Fruit fly (Drosophila melanogaster) whole organism, embryonic: ENCODE measurements around the gene CG15927.

Source experiments
- Antp ChIP-seq: fragments of 200-800 bp; sonication (Bioruptor generic); optimal IDR thresholded peaks from 3 replicates; lab custom pipeline; 2016; ENCODE audit warnings: missing biosample characterization, missing genetic modification characterization
- CG12071 ChIP-seq: fragments of 200-800 bp; sonication (Bioruptor generic); optimal IDR thresholded peaks from 3 replicates; lab custom pipeline; 2018; ENCODE audit warnings: missing biosample characterization, mild to moderate bottlenecking, missing genetic modification characterization
- CG1233 ChIP-seq: fragments of 200-800 bp; sonication (Bioruptor generic); optimal IDR thresholded peaks from 4 replicates; lab custom pipeline; 2018; ENCODE audit warnings: missing biosample characterization, mild to moderate bottlenecking, missing genetic modification characterization
- CG12942 ChIP-seq: fragments of 200-800 bp; sonication (Bioruptor generic); optimal IDR thresholded peaks from 3 replicates; lab custom pipeline; 2016; ENCODE audit warnings: missing biosample characterization, missing genetic modification characterization
- CG13287 ChIP-seq: fragments of 200-800 bp; sonication (Bioruptor generic); IDR thresholded peaks from 2 replicates; pipeline ENCODE4 v1.3.6; 2022; ENCODE audit warnings: missing biosample characterization, missing genetic modification characterization; ENCODE audit not compliant: partially characterized antibody
- CG15073 ChIP-seq: fragments of 200-800 bp; sonication (Bioruptor generic); optimal IDR thresholded peaks from 2 replicates; lab custom pipeline; 2016; ENCODE audit warnings: missing biosample characterization, missing genetic modification characterization
- CG1529 ChIP-seq: fragments of 200-800 bp; sonication (Bioruptor generic); optimal IDR thresholded peaks from 3 replicates; lab custom pipeline; 2018; ENCODE audit warnings: missing biosample characterization, missing genetic modification characterization
- CG17612 ChIP-seq: fragments of 200-800 bp; sonication (Bioruptor generic); IDR thresholded peaks from 2 replicates; pipeline ENCODE4 v1.3.6; 2022; ENCODE audit warnings: missing biosample characterization, missing genetic modification characterization
- CG2199 ChIP-seq: fragments of 200-800 bp; sonication (Bioruptor generic); IDR thresholded peaks from 3 replicates; pipeline ENCODE4 v1.3.6; 2022; ENCODE audit warnings: missing biosample characterization, missing genetic modification characterization
- CG30403 ChIP-seq: fragments of 200-800 bp; sonication (Bioruptor generic); optimal IDR thresholded peaks from 3 replicates; lab custom pipeline; 2016; ENCODE audit warnings: missing biosample characterization, missing genetic modification characterization
- CG3847 ChIP-seq: fragments of 200-800 bp; sonication (Bioruptor generic); IDR thresholded peaks from 2 replicates; pipeline ENCODE4 v1.3.6; 2022; ENCODE audit warnings: missing biosample characterization, missing genetic modification characterization
- CG6854 ChIP-seq: fragments of 200-800 bp; sonication (Bioruptor generic); optimal IDR thresholded peaks from 3 replicates; lab custom pipeline; 2017; ENCODE audit warnings: missing biosample characterization, mild to moderate bottlenecking, missing genetic modification characterization
- CG7963 ChIP-seq: fragments of 200-800 bp; sonication (Bioruptor generic); IDR thresholded peaks from 3 replicates; pipeline ENCODE4 v1.3.6; 2022; ENCODE audit warnings: missing biosample characterization, missing genetic modification characterization; ENCODE audit not compliant: partially characterized antibody
- CG8089 ChIP-seq: fragments of 200-800 bp; sonication (Bioruptor generic); optimal IDR thresholded peaks from 3 replicates; lab custom pipeline; 2016; ENCODE audit warnings: missing biosample characterization, missing genetic modification characterization
- CG8290 ChIP-seq, 3 experiments: fragments of 200-800 bp; sonication (Bioruptor generic); optimal IDR thresholded peaks; 2 replicates each; lab custom pipeline; 2016 to 2019; ENCODE audit warnings: missing biosample characterization in 3 of 3, missing genetic modification characterization in 3 of 3, mild to moderate bottlenecking in 2 of 3, moderate library complexity in 1 of 3
- CG8478 ChIP-seq: fragments of >200 bp; optimal IDR thresholded peaks from 2 replicates; lab custom pipeline; 2018
- CG8924 ChIP-seq: fragments of 200-800 bp; optimal IDR thresholded peaks from 3 replicates; lab custom pipeline; 2019; ENCODE audit warnings: missing biosample characterization, mild to moderate bottlenecking, missing genetic modification characterization, moderate library complexity
- D19A ChIP-seq: fragments of 200-800 bp; optimal IDR thresholded peaks from 3 replicates; lab custom pipeline; 2019; ENCODE audit warnings: missing biosample characterization, mild to moderate bottlenecking, missing genetic modification characterization, moderate library complexity
- Drgx ChIP-seq: fragments of 200-800 bp; sonication (Bioruptor generic); IDR thresholded peaks from 2 replicates; pipeline ENCODE4 v1.3.6; 2022; ENCODE audit warnings: missing biosample characterization, missing genetic modification characterization
- Ets65A ChIP-seq: fragments of 200-800 bp; sonication (Bioruptor generic); peaks from one replicate; lab custom pipeline; 2016; ENCODE audit warnings: missing biosample characterization, missing genetic modification characterization
- Lpt ChIP-seq: fragments of >200 bp; optimal IDR thresholded peaks from 2 replicates; lab custom pipeline; 2018; ENCODE audit warnings: missing biosample characterization, missing genetic modification characterization
- MESR4 ChIP-seq: fragments of 200-800 bp; sonication (Bioruptor generic); optimal IDR thresholded peaks from 2 replicates; lab custom pipeline; 2018; ENCODE audit warnings: missing biosample characterization, mild to moderate bottlenecking, missing genetic modification characterization, moderate library complexity
- MTF-1 ChIP-seq: fragments of 200-800 bp; sonication (Bioruptor generic); optimal IDR thresholded peaks from 2 replicates; lab custom pipeline; 2018; ENCODE audit warnings: missing biosample characterization, mild to moderate bottlenecking, missing genetic modification characterization, borderline replicate concordance
- Nf-YB ChIP-seq: fragments of 200-800 bp; sonication (Bioruptor generic); optimal IDR thresholded peaks from 3 replicates; lab custom pipeline; 2019; ENCODE audit warnings: missing biosample characterization, mild to moderate bottlenecking, missing genetic modification characterization, moderate library complexity
- Oli ChIP-seq: fragments of 200-800 bp; sonication (Bioruptor generic); optimal IDR thresholded peaks from 2 replicates; lab custom pipeline; 2018; ENCODE audit warnings: missing biosample characterization, mild to moderate bottlenecking, missing genetic modification characterization, moderate library complexity
- Ptx1 ChIP-seq: fragments of 200-800 bp; sonication (Bioruptor generic); IDR thresholded peaks from 2 replicates; pipeline ENCODE4 v1.3.6; 2022; ENCODE audit warnings: missing biosample characterization, missing genetic modification characterization
- Spps ChIP-seq: fragments of 200-800 bp; sonication (Bioruptor generic); optimal IDR thresholded peaks from 2 replicates; lab custom pipeline; 2018; ENCODE audit warnings: missing biosample characterization, mild to moderate bottlenecking, missing genetic modification characterization
- Ssrp ChIP-seq: fragments of 200-800 bp; sonication (Bioruptor generic); optimal IDR thresholded peaks from 2 replicates; lab custom pipeline; 2018; ENCODE audit warnings: missing biosample characterization, mild to moderate bottlenecking, missing genetic modification characterization, moderate library complexity
- ap ChIP-seq: fragments of 200-800 bp; sonication (Bioruptor generic); IDR thresholded peaks from 2 replicates; pipeline ENCODE4 v1.3.6; 2022; ENCODE audit warnings: missing biosample characterization, missing genetic modification characterization
- bowl ChIP-seq: fragments of 200-800 bp; sonication (Bioruptor generic); IDR thresholded peaks from 2 replicates; pipeline ENCODE4 v1.3.6; 2022; ENCODE audit warnings: missing biosample characterization, missing genetic modification characterization
- br ChIP-seq: fragments of >200 bp; optimal IDR thresholded peaks from 2 replicates; lab custom pipeline; 2017
- btn ChIP-seq: fragments of 200-800 bp; sonication (Bioruptor generic); optimal IDR thresholded peaks from 2 replicates; lab custom pipeline; 2016; ENCODE audit warnings: missing biosample characterization, missing genetic modification characterization
- chm ChIP-seq: fragments of 200-800 bp; sonication (Bioruptor generic); IDR thresholded peaks from 2 replicates; pipeline ENCODE4 v1.3.6; 2022; ENCODE audit warnings: missing biosample characterization, missing genetic modification characterization
- gfzf ChIP-seq: fragments of 200-800 bp; sonication (Bioruptor generic); optimal IDR thresholded peaks from 2 replicates; lab custom pipeline; 2016; ENCODE audit warnings: missing biosample characterization, mild to moderate bottlenecking, missing genetic modification characterization, moderate library complexity
- hb ChIP-seq: fragments of 200-800 bp; sonication (Bioruptor generic); IDR thresholded peaks from 3 replicates; pipeline ENCODE4 v1.3.6; 2022; ENCODE audit warnings: missing biosample characterization, missing genetic modification characterization; ENCODE audit not compliant: partially characterized antibody
- jigr1 ChIP-seq: fragments of 200-800 bp; sonication (Bioruptor generic); IDR thresholded peaks from 3 replicates; pipeline ENCODE4 v1.3.6; 2022; ENCODE audit warnings: missing biosample characterization, missing genetic modification characterization
- klu ChIP-seq: fragments of 200-800 bp; sonication (Bioruptor generic); IDR thresholded peaks from 2 replicates; pipeline ENCODE4 v1.3.6; 2022; ENCODE audit warnings: missing biosample characterization, missing genetic modification characterization
- kni ChIP-seq: fragments of 200-800 bp; sonication (Bioruptor generic); optimal IDR thresholded peaks from 3 replicates; lab custom pipeline; 2017; ENCODE audit warnings: mild to moderate bottlenecking, missing biosample characterization, missing genetic modification reagents, missing genetic modification characterization
- lov ChIP-seq, 2 experiments: fragments of 200-800 bp in 1 of 2; fragments of >200 bp in 1 of 2; sonication (Bioruptor generic) in 1 of 2; IDR thresholded peaks in 1 of 2; optimal IDR thresholded peaks in 1 of 2; 2 replicates in 1 of 2; 3 replicates in 1 of 2; pipeline versions ENCODE4 v1.3.6 to Lab custom; 2017 to 2022; ENCODE audit warnings: missing biosample characterization in 1 of 2, missing genetic modification characterization in 1 of 2
- mld ChIP-seq: fragments of 200-800 bp; sonication (Bioruptor generic); IDR thresholded peaks from 3 replicates; pipeline ENCODE4 v1.3.6; 2022; ENCODE audit warnings: missing biosample characterization, missing genetic modification characterization; ENCODE audit not compliant: partially characterized antibody
- oc ChIP-seq: fragments of 200-800 bp; sonication (Bioruptor generic); optimal IDR thresholded peaks from 2 replicates; lab custom pipeline; 2018; ENCODE audit warnings: missing biosample characterization, mild to moderate bottlenecking, missing genetic modification characterization, moderate library complexity
- pnt ChIP-seq: fragments of 200-800 bp; sonication (Bioruptor generic); optimal IDR thresholded peaks from 3 replicates; lab custom pipeline; 2016; ENCODE audit warnings: missing biosample characterization, missing genetic modification characterization
- ranshi ChIP-seq: fragments of 200-800 bp; sonication (Bioruptor generic); IDR thresholded peaks from 2 replicates; pipeline ENCODE4 v1.3.6; 2022; ENCODE audit warnings: missing biosample characterization, missing genetic modification characterization
- scrt ChIP-seq: fragments of 200-800 bp; sonication (Bioruptor generic); optimal IDR thresholded peaks from 2 replicates; lab custom pipeline; 2018; ENCODE audit warnings: missing biosample characterization, mild to moderate bottlenecking, missing genetic modification characterization, moderate library complexity
- seq ChIP-seq: fragments of 200-800 bp; sonication (Bioruptor generic); IDR thresholded peaks from 2 replicates; pipeline ENCODE4 v1.3.6; 2022; ENCODE audit warnings: missing biosample characterization, missing genetic modification characterization
- sisA ChIP-seq: fragments of 200-800 bp; sonication (Bioruptor generic); IDR thresholded peaks from 2 replicates; pipeline ENCODE4 v1.3.6; 2022; ENCODE audit warnings: missing biosample characterization, missing genetic modification characterization
- so ChIP-seq: fragments of 200-800 bp; sonication (Bioruptor generic); IDR thresholded peaks from 3 replicates; pipeline ENCODE4 v1.3.6; 2022; ENCODE audit warnings: missing biosample characterization, missing genetic modification characterization
- sqz ChIP-seq: fragments of 200-800 bp; sonication (Bioruptor generic); optimal IDR thresholded peaks from 3 replicates; lab custom pipeline; 2018; ENCODE audit warnings: missing biosample characterization, mild to moderate bottlenecking, missing genetic modification characterization
- tio ChIP-seq: fragments of 200-800 bp; sonication (Bioruptor generic); optimal IDR thresholded peaks from 2 replicates; lab custom pipeline; 2017; ENCODE audit warnings: missing biosample characterization, missing genetic modification characterization, inconsistent platforms
- trh ChIP-seq: fragments of 200-800 bp; sonication (Bioruptor generic); optimal IDR thresholded peaks from 2 replicates; lab custom pipeline; 2016; ENCODE audit warnings: missing biosample characterization, missing genetic modification characterization

CG15927 gene

DNA sequence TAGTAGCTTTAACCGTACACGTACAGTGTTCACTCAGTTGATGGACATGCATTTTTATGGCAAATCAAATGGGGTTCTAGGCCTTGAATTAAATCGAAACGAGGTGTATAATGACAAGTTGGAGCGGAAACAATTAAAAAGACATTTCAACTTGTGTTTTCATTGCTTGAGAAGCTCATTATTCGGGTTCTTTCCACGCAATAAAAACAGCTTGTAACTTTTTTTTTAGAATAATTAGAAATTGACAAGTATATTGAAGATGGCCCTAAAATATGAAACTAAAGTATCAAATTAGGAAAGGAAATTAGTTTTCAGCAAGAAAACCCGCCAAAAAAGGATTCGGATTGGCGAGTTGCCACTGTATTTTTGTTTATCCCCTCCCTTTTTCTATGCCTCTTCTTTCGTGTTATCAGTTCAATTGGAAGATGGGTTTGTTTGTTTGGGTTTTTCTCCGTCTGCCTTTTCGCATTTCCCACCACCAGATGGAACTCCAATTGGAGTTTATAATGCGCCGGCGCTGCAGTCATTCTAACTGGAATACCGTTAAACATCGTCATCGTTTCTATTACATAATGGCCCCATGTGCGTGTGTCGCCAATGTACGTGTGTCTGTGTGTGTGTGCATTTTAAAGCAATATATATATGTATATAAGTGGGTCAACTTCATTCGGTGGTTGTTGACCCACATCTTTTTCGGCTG, 12.2 kb downstream of the CG15927 start (continued):
- TF ChIP-seq CG13287 (GFP tag; lab: Robert Waterston, UW) (no peak), sqz (no peak), Lpt (GFP tag; lab: Kevin White, UChicago) (no peak), CG12071 (GFP tag; lab: Kevin White, UChicago) (no peak), seq (GFP tag; lab: Robert Waterston, UW) (no peak), CG1529 (GFP tag; lab: Kevin White, UChicago) (peak; percentile 43), mld (GFP tag; lab: Robert Waterston, UW) (no peak), CG30403 (peak; percentile 65), klu (no peak), pnt (GFP tag; lab: Kevin White, UChicago) (peak; percentile 22), CG17612 (GFP tag; lab: Robert Waterston, UW) (no peak), CG7963 (GFP tag; lab: Robert Waterston, UW) (no peak), jigr1 (GFP tag; lab: Robert Waterston, UW) (no peak), CG15073 (GFP tag; lab: Kevin White, UChicago) (no peak), lov (optimal IDR thresholded peaks at IDR 0.05; lab: Kevin White, UChicago) (no peak), lov (GFP tag; IDR thresholded peaks at IDR 0.05; lab: Robert Waterston, UW) (no peak), CG8924 (no peak), bowl (no peak), CG1233 (GFP tag; lab: Kevin White, UChicago) (peak; percentile 36), Ptx1 (GFP tag; lab: Robert Waterston, UW) (no peak), CG6854 (GFP tag; lab: Kevin White, UChicago) (peak; percentile 44), trh (no peak), sisA (GFP tag; lab: Robert Waterston, UW) (peak; percentile 31), scrt (no peak), kni (GFP tag; lab: Kevin White, UChicago) (no peak), Spps (tag; lab: Kevin White, UChicago) (no peak), gfzf (no peak), Antp (GFP tag; lab: Kevin White, UChicago) (peak; percentile 55), Oli (tag; lab: Kevin White, UChicago) (peak; percentile 56), MTF-1 (GFP tag; lab: Kevin White, UChicago) (no peak), ranshi (GFP tag; lab: Robert Waterston, UW) (no peak), so (GFP tag; lab: Robert Waterston, UW) (no peak), Ssrp (tag; lab: Kevin White, UChicago) (peak; percentile 50), Ets65A (peak; percentile 94), CG8290 (GFP tag; optimal IDR thresholded peaks at IDR 0.05; lab: Kevin White, UChicago) (no peak), CG8290 (tag; optimal IDR thresholded peaks at IDR 0.05; lab: Kevin White, UChicago) (peak in 1 of 2 experiments; percentile 27), CG2199 (GFP tag; lab: Robert Waterston, UW) (no peak), tio (GFP tag; lab: Kevin White, UChicago) (peak; percentile 50), Drgx (GFP tag; lab: Robert Waterston, UW) (no peak), CG8089 (GFP tag; lab: Kevin White, UChicago) (no peak), br (lab: Kevin White, UChicago) (no peak), CG8478 (no peak), Nf-YB (GFP tag; lab: Kevin White, UChicago) (no peak), D19A (tag; lab: Kevin White, UChicago) (peak; percentile 47), btn (GFP tag; lab: Kevin White, UChicago) (no peak), CG12942 (no peak), oc (tag; lab: Kevin White, UChicago) (no peak), CG3847 (no peak), chm (GFP tag; lab: Robert Waterston, UW) (no peak), hb (GFP tag; lab: Robert Waterston, UW) (no peak), MESR4 (GFP tag; lab: Kevin White, UChicago) (no peak), ap (GFP tag; lab: Robert Waterston, UW) (0 out of 2 replicates have a peak, but pooled peaks have one; percentile 23)
